Worm (Caenorhabditis elegans) whole organism, mixed stage, embryonic: ENCODE data around the gene unc-97.

Experiments used
- elt-3 ChIP-seq: fragments of 150-350 bp; optimal IDR thresholded peaks from 2 replicates; lab custom pipeline; 2014; ENCODE audit warnings: missing biosample characterization, missing genetic modification characterization
- mls-2 ChIP-seq: sonication (generic microtip); optimal IDR thresholded peaks from 2 replicates; lab custom pipeline; 2016; ENCODE audit warnings: mild to moderate bottlenecking, missing genetic modification characterization, moderate library complexity, missing compliant biosample characterization
- nhr-237 ChIP-seq: fragments of 150-350 bp; optimal IDR thresholded peaks from 2 replicates; lab custom pipeline; 2014; ENCODE audit warnings: missing biosample characterization, missing genetic modification characterization
- nhr-28 ChIP-seq: fragments of 150-350 bp; optimal IDR thresholded peaks from 2 replicates; lab custom pipeline; 2014; ENCODE audit warnings: missing biosample characterization, missing genetic modification characterization
- nhr-76 ChIP-seq: sonication (generic microtip); optimal IDR thresholded peaks from 2 replicates; lab custom pipeline; 2017; ENCODE audit warnings: missing biosample characterization, missing genetic modification characterization
- sptf-1 ChIP-seq: sonication (generic microtip); optimal IDR thresholded peaks from 2 replicates; lab custom pipeline; 2017; ENCODE audit warnings: mild to moderate bottlenecking, missing genetic modification characterization, moderate library complexity, missing compliant biosample characterization
- unc-39 ChIP-seq: fragments of 150-350 bp; optimal IDR thresholded peaks from 2 replicates; lab custom pipeline; 2014; ENCODE audit warnings: missing biosample characterization, missing genetic modification characterization
- unc-62 ChIP-seq: fragments of 150-350 bp; optimal IDR thresholded peaks from 2 replicates; lab custom pipeline; 2014; ENCODE audit warnings: missing biosample characterization, missing genetic modification reagents, missing genetic modification characterization
- zip-8 ChIP-seq: fragments of 150-350 bp; optimal IDR thresholded peaks from 2 replicates; lab custom pipeline; 2014; ENCODE audit warnings: missing biosample characterization, missing genetic modification characterization
- ztf-11 ChIP-seq: fragments of 150-350 bp; optimal IDR thresholded peaks from 2 replicates; lab custom pipeline; 2014; ENCODE audit warnings: missing biosample characterization, missing genetic modification characterization

- TF ChIP-seq elt-3 (tag; lab: Kevin White, UChicago) (no peak), nhr-237 (tag; lab: Kevin White, UChicago) (no peak), nhr-76 (tag; lab: Kevin White, UChicago) (no peak), sptf-1 (no peak), unc-39 (tag; lab: Kevin White, UChicago) (no peak), unc-62 (no peak), ztf-11 (no peak), nhr-28 (tag; lab: Kevin White, UChicago) (no peak), zip-8 (no peak), mls-2 (tag; lab: Kevin White, UChicago) (no peak)
Measured at ce11 chrX:5616000-5616399, 23.1 kb downstream of the unc-97 start.
